Worm (Caenorhabditis elegans) whole organism, L3 larva: Measurements from ENCODE around the gene clik-1.

Experiments used
- R02D3.7 ChIP-seq: fragments of 150-350 bp; optimal IDR thresholded peaks from 2 replicates; lab custom pipeline; 2014; ENCODE audit warnings: missing biosample characterization, missing genetic modification characterization
- ZK546.5 ChIP-seq: sonication (generic microtip); optimal IDR thresholded peaks from 2 replicates; lab custom pipeline; 2017; ENCODE audit warnings: missing biosample characterization, missing genetic modification characterization
- aly-2 ChIP-seq: fragments of 150-350 bp; optimal IDR thresholded peaks from 2 replicates; lab custom pipeline; 2014; ENCODE audit warnings: missing biosample characterization, missing genetic modification characterization
- ama-1 ChIP-seq: fragments of 150-350 bp; optimal IDR thresholded peaks from 2 replicates; lab custom pipeline; 2018
- ceh-16 ChIP-seq: sonication (generic microtip); optimal IDR thresholded peaks from 2 replicates; lab custom pipeline; 2017; ENCODE audit warnings: missing biosample characterization, missing genetic modification characterization
- ceh-28 ChIP-seq: fragments of 150-350 bp; optimal IDR thresholded peaks from 2 replicates; lab custom pipeline; 2014; ENCODE audit warnings: missing biosample characterization, missing genetic modification reagents, missing genetic modification characterization
- ceh-82 ChIP-seq: fragments of 150-350 bp; optimal IDR thresholded peaks from 2 replicates; lab custom pipeline; 2014; ENCODE audit warnings: missing biosample characterization, missing genetic modification characterization
- ceh-9 ChIP-seq: sonication (generic microtip); optimal IDR thresholded peaks from 2 replicates; lab custom pipeline; 2018; ENCODE audit warnings: missing biosample characterization, missing genetic modification characterization
- daf-12 ChIP-seq: fragments of 150-350 bp; optimal IDR thresholded peaks from 2 replicates; lab custom pipeline; 2014; ENCODE audit warnings: missing biosample characterization, missing genetic modification reagents, missing genetic modification characterization
- egl-27 ChIP-seq: sonication (generic microtip); optimal IDR thresholded peaks from 4 replicates; lab custom pipeline; 2017; ENCODE audit warnings: missing biosample characterization, missing genetic modification reagents, missing genetic modification characterization
- egl-5 ChIP-seq: fragments of 150-350 bp; optimal IDR thresholded peaks from 2 replicates; lab custom pipeline; 2017; ENCODE audit warnings: missing biosample characterization, missing genetic modification reagents, missing genetic modification characterization, inconsistent platforms
- elt-1 ChIP-seq: fragments of 150-350 bp; optimal IDR thresholded peaks from 2 replicates; lab custom pipeline; 2014; ENCODE audit warnings: missing biosample characterization, missing genetic modification characterization
- elt-3 ChIP-seq, 3 experiments: fragments of 150-350 bp in 1 of 3; sonication (generic microtip) in 2 of 3; optimal IDR thresholded peaks; 2 replicates in 2 of 3; 4 replicates in 1 of 3; lab custom pipeline; 2014 to 2017; ENCODE audit warnings: missing biosample characterization in 3 of 3, missing genetic modification characterization in 3 of 3
- fkh-10 ChIP-seq: sonication (generic microtip); optimal IDR thresholded peaks from 2 replicates; lab custom pipeline; 2017; ENCODE audit warnings: missing biosample characterization, missing genetic modification reagents, missing genetic modification characterization
- fkh-2 ChIP-seq: fragments of 150-350 bp; optimal IDR thresholded peaks from 2 replicates; lab custom pipeline; 2014; ENCODE audit warnings: missing biosample characterization, missing genetic modification reagents, missing genetic modification characterization
- fos-1 ChIP-seq: fragments of 150-350 bp; optimal IDR thresholded peaks from 2 replicates; lab custom pipeline; 2014; ENCODE audit warnings: missing biosample characterization, missing genetic modification characterization
- hmg-11 ChIP-seq: sonication (generic microtip); optimal IDR thresholded peaks from 2 replicates; lab custom pipeline; 2016; ENCODE audit warnings: missing genetic modification characterization, missing compliant biosample characterization
- lin-39 ChIP-seq: fragments of 150-350 bp; optimal IDR thresholded peaks from 2 replicates; lab custom pipeline; 2018; ENCODE audit warnings: missing biosample characterization, missing genetic modification reagents, missing genetic modification characterization
- mdl-1 ChIP-seq: fragments of 150-350 bp; optimal IDR thresholded peaks from 2 replicates; lab custom pipeline; 2014; ENCODE audit warnings: missing biosample characterization, missing genetic modification characterization
- mml-1 ChIP-seq: fragments of 150-350 bp; sonication (generic microtip); optimal IDR thresholded peaks from 3 replicates; lab custom pipeline; 2014; ENCODE audit warnings: missing biosample characterization, missing genetic modification characterization
- nfya-1 ChIP-seq: sonication (generic microtip); optimal IDR thresholded peaks from 2 replicates; lab custom pipeline; 2017; ENCODE audit warnings: missing genetic modification characterization, mild to moderate bottlenecking, missing compliant biosample characterization, antibody characterized with exemption, moderate library complexity; ENCODE audit not compliant: insufficient read depth
- nhr-11 ChIP-seq: fragments of 150-350 bp; optimal IDR thresholded peaks from 2 replicates; lab custom pipeline; 2014; ENCODE audit warnings: missing biosample characterization, missing genetic modification characterization
- nhr-12 ChIP-seq: fragments of 150-350 bp; optimal IDR thresholded peaks from 2 replicates; lab custom pipeline; 2014; ENCODE audit warnings: missing biosample characterization, missing genetic modification characterization
- nhr-23 ChIP-seq: fragments of 150-350 bp; optimal IDR thresholded peaks from 2 replicates; lab custom pipeline; 2014; ENCODE audit warnings: missing biosample characterization, missing genetic modification reagents, missing genetic modification characterization
- nhr-25 ChIP-seq: sonication (generic microtip); optimal IDR thresholded peaks from 2 replicates; lab custom pipeline; 2017; ENCODE audit warnings: missing biosample characterization, missing genetic modification characterization
- nhr-28 ChIP-seq: fragments of 150-350 bp; optimal IDR thresholded peaks from 2 replicates; lab custom pipeline; 2014; ENCODE audit warnings: missing biosample characterization, missing genetic modification characterization
- nhr-43 ChIP-seq: sonication (generic microtip); optimal IDR thresholded peaks from 2 replicates; lab custom pipeline; 2016; ENCODE audit warnings: mild to moderate bottlenecking, missing genetic modification characterization, missing compliant biosample characterization; ENCODE audit not compliant: poor library complexity, severe bottlenecking
- nhr-67 ChIP-seq: fragments of 150-350 bp; optimal IDR thresholded peaks from 2 replicates; lab custom pipeline; 2014; ENCODE audit warnings: missing biosample characterization, missing genetic modification characterization
- nhr-76 ChIP-seq: fragments of 150-350 bp; sonication (generic microtip); optimal IDR thresholded peaks from 5 replicates; lab custom pipeline; 2014; ENCODE audit warnings: missing biosample characterization, missing genetic modification characterization
- nhr-77 ChIP-seq: fragments of 150-350 bp; optimal IDR thresholded peaks from 2 replicates; lab custom pipeline; 2014; ENCODE audit warnings: missing biosample characterization, missing genetic modification characterization
- pha-4 ChIP-seq: fragments of 150-350 bp; optimal IDR thresholded peaks from 2 replicates; lab custom pipeline; 2014; ENCODE audit warnings: missing biosample characterization, missing genetic modification reagents, missing genetic modification characterization
- pqm-1 ChIP-seq: fragments of 150-350 bp; optimal IDR thresholded peaks from 2 replicates; lab custom pipeline; 2017; ENCODE audit warnings: missing biosample characterization, missing genetic modification characterization, inconsistent platforms
- skn-1 ChIP-seq: fragments of 150-350 bp; optimal IDR thresholded peaks from 2 replicates; lab custom pipeline; 2014; ENCODE audit warnings: missing biosample characterization, missing genetic modification characterization
- snpc-4 ChIP-seq: fragments of 150-350 bp; optimal IDR thresholded peaks from 2 replicates; lab custom pipeline; 2014; ENCODE audit warnings: missing biosample characterization, missing genetic modification characterization
- tbx-2 ChIP-seq: sonication (generic microtip); optimal IDR thresholded peaks from 2 replicates; lab custom pipeline; 2016; ENCODE audit warnings: mild to moderate bottlenecking, missing genetic modification characterization, missing compliant biosample characterization
- unc-62 ChIP-seq: fragments of 150-350 bp; sonication (generic microtip); optimal IDR thresholded peaks from 4 replicates; lab custom pipeline; 2014; ENCODE audit warnings: missing biosample characterization, missing genetic modification reagents, missing genetic modification characterization
- zag-1 ChIP-seq: fragments of 150-350 bp; optimal IDR thresholded peaks from 2 replicates; lab custom pipeline; 2014; ENCODE audit warnings: missing biosample characterization, missing genetic modification characterization
- ztf-11 ChIP-seq: fragments of 150-350 bp; optimal IDR thresholded peaks from 2 replicates; lab custom pipeline; 2014; ENCODE audit warnings: missing biosample characterization, missing genetic modification characterization

clik-1 gene

DNA sequence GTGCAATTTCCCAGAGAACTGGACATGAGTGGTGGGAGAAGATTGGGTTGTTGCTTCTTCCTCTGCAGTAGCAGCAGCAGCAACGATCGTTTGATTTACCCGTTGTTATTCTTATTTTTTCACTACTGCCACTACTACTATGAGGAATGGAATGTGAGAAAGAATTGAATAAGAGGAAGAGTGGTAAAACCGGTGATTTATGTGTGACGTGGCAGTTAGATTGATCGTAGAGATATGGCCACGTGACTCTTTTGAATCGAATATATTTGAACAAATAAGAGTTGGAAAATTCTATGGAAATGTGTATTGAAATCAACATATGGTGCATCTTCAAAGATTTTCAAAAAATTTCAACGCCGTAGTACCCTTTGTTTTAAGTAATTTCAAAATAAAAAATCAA is 27.7 kb upstream of the clik-1 start:
- TF ChIP-seq fos-1 (tag; lab: Kevin White, UChicago) (no peak), daf-12 (tag; lab: Kevin White, UChicago) (no peak), elt-3 (tag; optimal IDR thresholded peaks at IDR 0.05; lab: Kevin White, UChicago) (no peak), tbx-2 (tag; lab: Kevin White, UChicago) (no peak), hmg-11 (no peak), zag-1 (tag; lab: Kevin White, UChicago) (no peak), lin-39 (tag; lab: Kevin White, UChicago) (no peak), R02D3.7 (tag; lab: Kevin White, UChicago) (no peak), nhr-11 (tag; lab: Kevin White, UChicago) (no peak), ceh-9 (tag; lab: Kevin White, UChicago) (no peak), nhr-28 (tag; lab: Kevin White, UChicago) (no peak), egl-5 (no peak)

DNA sequence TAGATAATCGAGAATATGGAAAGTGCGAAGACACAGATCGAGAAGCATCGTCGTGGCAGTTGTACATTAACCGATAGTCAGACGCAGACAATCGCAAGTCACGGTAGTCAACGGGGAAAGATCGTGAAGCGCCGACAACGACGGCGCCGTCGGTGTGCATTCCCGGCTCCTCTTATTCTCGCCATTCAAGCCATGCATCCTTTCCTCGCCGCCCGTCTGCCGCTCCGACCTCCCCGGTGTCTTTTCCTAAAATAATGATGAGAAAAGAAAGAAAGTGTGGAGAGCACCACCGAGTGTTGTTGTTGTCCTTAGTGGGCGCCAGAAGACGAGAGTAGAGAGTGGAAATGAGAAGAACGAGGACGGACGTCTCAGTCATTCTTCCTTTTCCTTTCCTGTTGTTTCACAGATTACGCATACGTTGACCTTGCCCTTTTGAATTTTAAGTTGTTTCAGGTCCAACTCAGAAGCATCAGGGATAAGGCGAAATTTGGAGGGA is 25.3 kb upstream of the clik-1 start, which contains the start of gene ZC404.1:
Gene ZC404.1 (plus strand): TSS at position 446 of the 496 bp plus-strand sequence.
- TF ChIP-seq lin-39 (tag; lab: Kevin White, UChicago) (peak; percentile 28), nhr-23 (tag; lab: Kevin White, UChicago) (no peak), snpc-4 (peak; percentile 71), ztf-11 (tag; lab: Kevin White, UChicago) (no peak)

DNA sequence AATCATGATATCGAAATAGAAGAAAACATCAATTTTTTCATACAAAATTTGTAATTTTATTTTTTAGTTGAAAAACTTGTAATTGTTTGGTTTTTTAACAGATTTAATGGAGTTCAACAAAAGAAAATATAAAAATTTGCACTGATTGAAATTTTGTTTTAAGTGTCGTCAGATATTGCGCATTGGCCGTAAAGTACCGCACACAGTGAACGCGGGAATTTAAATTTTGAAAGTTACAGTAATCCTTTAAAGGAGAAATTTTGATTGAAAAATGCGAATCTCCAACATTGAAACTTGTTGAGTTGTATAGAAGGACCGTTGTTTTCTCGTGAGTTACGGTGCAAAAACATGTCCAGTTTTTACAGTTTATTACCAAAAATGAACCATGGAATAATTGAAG is 24.4 kb upstream of the clik-1 start:
- TF ChIP-seq unc-62 (no peak), pha-4 (tag; lab: Kevin White, UChicago) (peak; percentile 7)

DNA sequence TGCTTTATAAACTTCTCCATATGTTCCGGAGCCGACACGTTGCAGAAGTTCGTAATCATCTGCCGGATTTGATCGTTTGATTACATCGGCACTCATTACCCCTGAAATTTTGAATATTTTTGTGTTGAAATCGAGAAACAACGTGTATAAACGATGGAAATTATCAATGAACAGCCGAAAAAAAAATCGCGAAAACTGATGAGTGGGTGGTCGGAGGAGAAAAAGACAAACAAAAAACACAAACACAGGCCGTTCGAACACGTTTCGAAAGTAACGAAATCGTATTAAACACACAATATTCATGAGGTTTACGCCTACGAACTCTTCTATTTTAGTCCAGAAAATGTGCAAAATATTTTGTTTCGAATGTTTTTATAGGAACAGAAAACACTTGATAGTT is 24.0 kb upstream of the clik-1 start, which contains the start of gene gck-2:
Gene gck-2 (minus strand): TSS at position 101 of the 400 bp plus-strand sequence.
- TF ChIP-seq ceh-28 (tag; lab: Kevin White, UChicago), result no peak
- no peak for TF ChIP-seq daf-12 (tag; lab: Kevin White, UChicago)
- TF ChIP-seq nhr-67 (tag; lab: Kevin White, UChicago), result no peak
- TF ChIP-seq mdl-1 (tag; lab: Kevin White, UChicago), result no peak
- no peak for TF ChIP-seq nhr-76 (tag; lab: Kevin White, UChicago)
- TF ChIP-seq aly-2 (tag; lab: Kevin White, UChicago), result no peak
- no peak for TF ChIP-seq nhr-43 (tag; lab: Kevin White, UChicago)
- TF ChIP-seq nhr-28 (tag; lab: Kevin White, UChicago), result no peak
- TF ChIP-seq egl-5, result no peak

DNA sequence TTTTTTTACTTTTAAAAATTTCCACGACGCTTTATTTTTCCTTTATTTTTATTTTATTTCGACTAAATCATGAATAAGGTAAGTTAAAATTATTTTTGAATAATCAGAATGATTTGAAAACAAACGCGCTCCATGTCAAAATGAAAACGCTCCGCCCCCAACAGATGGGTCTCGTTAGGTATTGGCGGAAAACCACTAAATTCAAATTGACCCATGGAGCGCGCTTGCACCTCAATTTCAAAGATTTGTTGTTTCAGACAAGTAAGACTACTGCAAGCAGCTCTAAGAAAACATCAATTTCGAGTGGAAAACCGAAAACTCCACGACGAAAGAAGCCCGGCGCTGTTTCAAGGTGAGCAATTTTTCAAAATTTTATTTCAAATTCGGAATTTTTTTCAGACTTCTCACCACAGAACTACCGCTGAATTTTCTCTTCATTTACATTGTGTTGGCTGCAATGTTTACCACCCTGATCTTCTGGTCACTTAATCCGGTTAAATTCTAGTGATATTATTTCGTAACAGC is 19.4 kb upstream of the clik-1 start, which contains the start of gene ZC404.2:
Gene ZC404.2 (plus strand): TSS at position 47 of the 525 bp plus-strand sequence.
- TF ChIP-seq mml-1 (tag; lab: Kevin White, UChicago) (no peak), fkh-10 (GFP tag; lab: Kevin White, UChicago) (no peak), zag-1 (tag; lab: Kevin White, UChicago) (no peak), lin-39 (tag; lab: Kevin White, UChicago) (no peak), ama-1 (lab: Kevin White, UChicago) (no peak), elt-3 (tag; optimal IDR thresholded peaks at IDR 0.05; lab: Kevin White, UChicago) (no peak), fkh-2 (tag; lab: Kevin White, UChicago) (no peak), nhr-11 (tag; lab: Kevin White, UChicago) (no peak), ZK546.5 (tag; lab: Kevin White, UChicago) (no peak)

DNA sequence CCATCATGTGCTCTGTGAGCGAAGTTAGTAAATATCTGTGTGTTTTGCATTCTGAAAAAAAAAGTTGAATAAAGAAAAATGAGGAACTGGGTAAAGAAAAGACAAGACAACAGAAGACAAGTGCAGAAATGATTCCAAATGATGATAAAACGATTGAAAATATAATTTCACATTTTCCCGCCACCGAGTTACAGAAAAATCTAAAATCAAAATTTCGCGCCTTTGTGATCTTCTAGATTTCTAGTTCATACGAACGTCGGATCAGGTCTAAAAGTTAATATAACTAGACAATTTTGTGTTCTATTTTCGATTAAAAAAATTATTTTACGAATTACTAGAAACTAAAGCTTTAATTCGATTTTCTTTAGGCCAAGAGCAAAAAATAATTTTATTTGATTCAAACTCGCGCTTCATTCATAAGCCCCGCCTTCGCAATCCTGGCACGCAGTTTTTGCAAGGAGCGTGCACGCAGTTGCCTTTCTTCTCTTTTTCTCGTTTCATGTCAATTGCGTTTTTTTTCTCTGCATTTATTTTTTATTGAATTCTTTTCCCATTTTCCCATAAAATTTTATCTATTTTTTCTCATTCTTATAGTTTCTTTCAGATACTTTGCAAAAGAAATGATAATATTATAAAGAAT is 16.4 kb upstream of the clik-1 start, which contains the start of the genes spn-4 and spe-39:
Gene spn-4 (minus strand): TSS at position 51 of the 640 bp plus-strand sequence.
Gene spe-39 (plus strand): TSS at position 599 of the 640 bp plus-strand sequence.
- TF ChIP-seq elt-1 (tag; lab: Kevin White, UChicago), result peak; percentile 10
- peak; percentile 29 for TF ChIP-seq pqm-1 (tag; lab: Kevin White, UChicago)
- TF ChIP-seq egl-5, result peak; percentile 7
- TF ChIP-seq nhr-11 (tag; lab: Kevin White, UChicago), result no peak
- peak; percentile 81 for TF ChIP-seq nhr-23 (tag; lab: Kevin White, UChicago)
- TF ChIP-seq fkh-2 (tag; lab: Kevin White, UChicago), result no peak
- TF ChIP-seq ceh-82 (tag; lab: Kevin White, UChicago), result no peak
- TF ChIP-seq nfya-1 (tag; lab: Kevin White, UChicago), result peak; percentile 83
- TF ChIP-seq ZK546.5 (tag; lab: Kevin White, UChicago), result no peak
- no peak for TF ChIP-seq tbx-2 (tag; lab: Kevin White, UChicago)
- no peak for TF ChIP-seq ama-1 (lab: Kevin White, UChicago)
- TF ChIP-seq lin-39 (tag; lab: Kevin White, UChicago), result peak; percentile 65
- peak; percentile 34 for TF ChIP-seq nhr-25 (tag; lab: Kevin White, UChicago)
- no peak for TF ChIP-seq zag-1 (tag; lab: Kevin White, UChicago)
- TF ChIP-seq egl-27, result no peak
- TF ChIP-seq fkh-10 (GFP tag; lab: Kevin White, UChicago), result no peak
- no peak for TF ChIP-seq pha-4 (tag; lab: Kevin White, UChicago)
- no peak for TF ChIP-seq elt-3 (tag; optimal IDR thresholded peaks at IDR 0.05; lab: Kevin White, UChicago)
- peak; percentile 53 for TF ChIP-seq skn-1
- TF ChIP-seq daf-12 (tag; lab: Kevin White, UChicago), result no peak
- TF ChIP-seq ceh-16 (tag; lab: Kevin White, UChicago), result no peak
- peak; percentile 47 for TF ChIP-seq snpc-4
- TF ChIP-seq nhr-12 (tag; lab: Kevin White, UChicago), result no peak
- no peak for TF ChIP-seq nhr-77
